Worm (Caenorhabditis elegans) whole organism, L3 larva: Measurements from ENCODE around the gene R160.13.

Experiments used
- ceh-16 ChIP-seq: sonication (generic microtip); optimal IDR thresholded peaks from 2 replicates; lab custom pipeline; 2017; ENCODE audit warnings: missing biosample characterization, missing genetic modification characterization
- fkh-10 ChIP-seq: sonication (generic microtip); optimal IDR thresholded peaks from 2 replicates; lab custom pipeline; 2017; ENCODE audit warnings: missing biosample characterization, missing genetic modification reagents, missing genetic modification characterization
- fos-1 ChIP-seq: fragments of 150-350 bp; optimal IDR thresholded peaks from 2 replicates; lab custom pipeline; 2014; ENCODE audit warnings: missing biosample characterization, missing genetic modification characterization
- lin-15B ChIP-seq: fragments of 150-350 bp; optimal IDR thresholded peaks from 2 replicates; lab custom pipeline; 2014; ENCODE audit warnings: missing biosample characterization, missing genetic modification characterization
- nhr-23 ChIP-seq: fragments of 150-350 bp; optimal IDR thresholded peaks from 2 replicates; lab custom pipeline; 2014; ENCODE audit warnings: missing biosample characterization, missing genetic modification reagents, missing genetic modification characterization
- nhr-76 ChIP-seq: fragments of 150-350 bp; sonication (generic microtip); optimal IDR thresholded peaks from 5 replicates; lab custom pipeline; 2014; ENCODE audit warnings: missing biosample characterization, missing genetic modification characterization
- pha-4 ChIP-seq: fragments of 150-350 bp; optimal IDR thresholded peaks from 2 replicates; lab custom pipeline; 2014; ENCODE audit warnings: missing biosample characterization, missing genetic modification reagents, missing genetic modification characterization
- snpc-4 ChIP-seq: fragments of 150-350 bp; optimal IDR thresholded peaks from 2 replicates; lab custom pipeline; 2014; ENCODE audit warnings: missing biosample characterization, missing genetic modification characterization
- unc-62 ChIP-seq: fragments of 150-350 bp; sonication (generic microtip); optimal IDR thresholded peaks from 4 replicates; lab custom pipeline; 2014; ENCODE audit warnings: missing biosample characterization, missing genetic modification reagents, missing genetic modification characterization
- ztf-11 ChIP-seq: fragments of 150-350 bp; optimal IDR thresholded peaks from 2 replicates; lab custom pipeline; 2014; ENCODE audit warnings: missing biosample characterization, missing genetic modification characterization
- ztf-4 ChIP-seq: fragments of 150-350 bp; optimal IDR thresholded peaks from 2 replicates; lab custom pipeline; 2014; ENCODE audit warnings: missing biosample characterization, missing genetic modification characterization

ce11 chrX:4353318-4353717 lies 18.0 kb downstream of the R160.13 start, which contains the start of gene col-165:
- TF ChIP-seq fkh-10 (GFP tag; lab: Kevin White, UChicago), result no peak
- TF ChIP-seq unc-62 (GFP tag; lab: Kevin White, UChicago), result no peak
- TF ChIP-seq lin-15B, result no peak
- TF ChIP-seq ceh-16 (tag; lab: Kevin White, UChicago), result no peak
- TF ChIP-seq ztf-11 (tag; lab: Kevin White, UChicago), result no peak
- TF ChIP-seq fos-1 (tag; lab: Kevin White, UChicago), result no peak
- no peak for TF ChIP-seq ztf-4
- no peak for TF ChIP-seq snpc-4 (tag; lab: Kevin White, UChicago)
- TF ChIP-seq nhr-23 (tag; lab: Kevin White, UChicago), result no peak
- no peak for TF ChIP-seq pha-4 (tag; lab: Kevin White, UChicago)
- no peak for TF ChIP-seq nhr-76 (tag; lab: Kevin White, UChicago)
